Worm (Caenorhabditis elegans) whole organism, L3 larva: ENCODE measurements around the gene gst-34.

Source experiments
- aly-2 ChIP-seq: fragments of 150-350 bp; optimal IDR thresholded peaks from 2 replicates; lab custom pipeline; 2014; ENCODE audit warnings: missing biosample characterization, missing genetic modification characterization
- fkh-10 ChIP-seq: sonication (generic microtip); optimal IDR thresholded peaks from 2 replicates; lab custom pipeline; 2017; ENCODE audit warnings: missing biosample characterization, missing genetic modification reagents, missing genetic modification characterization
- lin-39 ChIP-seq: fragments of 150-350 bp; optimal IDR thresholded peaks from 2 replicates; lab custom pipeline; 2018; ENCODE audit warnings: missing biosample characterization, missing genetic modification reagents, missing genetic modification characterization
- nhr-28 ChIP-seq: fragments of 150-350 bp; optimal IDR thresholded peaks from 2 replicates; lab custom pipeline; 2014; ENCODE audit warnings: missing biosample characterization, missing genetic modification characterization
- pha-4 ChIP-seq: fragments of 150-350 bp; optimal IDR thresholded peaks from 2 replicates; lab custom pipeline; 2014; ENCODE audit warnings: missing biosample characterization, missing genetic modification reagents, missing genetic modification characterization
- ztf-11 ChIP-seq: fragments of 150-350 bp; optimal IDR thresholded peaks from 2 replicates; lab custom pipeline; 2014; ENCODE audit warnings: missing biosample characterization, missing genetic modification characterization

DNA sequence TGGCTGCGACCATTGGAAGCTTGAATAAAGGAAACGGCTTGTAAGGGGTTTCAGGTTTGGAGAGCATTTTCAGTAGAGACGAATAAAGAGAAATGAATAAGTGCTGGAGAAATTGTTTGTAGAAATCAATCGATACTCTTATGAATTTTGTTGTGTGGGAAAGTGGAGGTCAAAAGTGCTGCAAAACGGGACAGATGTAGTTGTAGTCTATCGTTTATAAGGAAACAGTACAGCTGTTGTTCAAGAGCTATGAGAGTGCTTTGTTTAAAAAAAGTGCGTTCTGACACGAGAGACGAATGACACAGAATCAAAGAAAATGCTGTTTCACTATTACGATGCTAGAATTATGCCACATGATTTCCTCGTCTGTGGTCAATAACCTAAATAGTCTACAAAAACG is 52.5 kb downstream of the gst-34 start, which contains the start of gene Y53F4B.62:
- TF ChIP-seq ztf-11 (tag; lab: Kevin White, UChicago) = no peak
- TF ChIP-seq nhr-28 (tag; lab: Kevin White, UChicago) = no peak
- no peak for TF ChIP-seq fkh-10
- no peak for TF ChIP-seq pha-4 (tag; lab: Kevin White, UChicago)
- TF ChIP-seq lin-39 (tag; lab: Kevin White, UChicago) = no peak
- no peak for TF ChIP-seq aly-2
